Fruit fly (Drosophila melanogaster) whole organism, prepupa: ENCODE results near the gene Gdi.

Experiments
- Blimp-1 ChIP-seq: fragments of 200-800 bp; sonication (Bioruptor generic); optimal IDR thresholded peaks from 3 replicates; lab custom pipeline; 2017; ENCODE audit warnings: missing biosample characterization, missing genetic modification characterization, mild to moderate bottlenecking, moderate library complexity, missing genetic modification reagents
- CG10631 ChIP-seq: fragments of 200-800 bp; sonication (Bioruptor generic); optimal IDR thresholded peaks from 2 replicates; lab custom pipeline; 2016; ENCODE audit warnings: missing biosample characterization, missing genetic modification characterization
- CG10669 ChIP-seq: fragments of 200-800 bp; sonication (Bioruptor generic); optimal IDR thresholded peaks from 3 replicates; lab custom pipeline; 2018; ENCODE audit warnings: missing biosample characterization, mild to moderate bottlenecking, missing genetic modification characterization, moderate library complexity
- CG11902 ChIP-seq: fragments of 200-800 bp; sonication (Bioruptor generic); optimal IDR thresholded peaks from 3 replicates; lab custom pipeline; 2016; ENCODE audit warnings: missing biosample characterization, missing genetic modification characterization
- CG15336 ChIP-seq: fragments of 200-800 bp; sonication (Bioruptor generic); IDR thresholded peaks from 2 replicates; pipeline ENCODE4 v1.3.6; 2022; ENCODE audit warnings: missing biosample characterization, missing genetic modification characterization
- CG1621 ChIP-seq: fragments of 200-800 bp; sonication (Bioruptor generic); optimal IDR thresholded peaks from 3 replicates; lab custom pipeline; 2018; ENCODE audit warnings: missing biosample characterization, mild to moderate bottlenecking, missing genetic modification characterization
- CG16779 ChIP-seq: fragments of 200-800 bp; sonication (Bioruptor generic); optimal IDR thresholded peaks from 3 replicates; lab custom pipeline; 2017; ENCODE audit warnings: missing biosample characterization, mild to moderate bottlenecking, missing genetic modification characterization
- CG32006 ChIP-seq: fragments of 200-800 bp; sonication (Bioruptor generic); optimal IDR thresholded peaks from 3 replicates; lab custom pipeline; 2017; ENCODE audit warnings: missing biosample characterization, mild to moderate bottlenecking, missing genetic modification characterization
- CG3919 ChIP-seq: fragments of 200-800 bp; sonication (Bioruptor generic); optimal IDR thresholded peaks from 3 replicates; lab custom pipeline; 2016; ENCODE audit warnings: missing biosample characterization, missing genetic modification characterization
- CG4318 ChIP-seq: fragments of 200-800 bp; sonication (Bioruptor generic); optimal IDR thresholded peaks from 3 replicates; lab custom pipeline; 2017; ENCODE audit warnings: missing biosample characterization, mild to moderate bottlenecking, missing genetic modification characterization
- CG6163 ChIP-seq: fragments of 200-800 bp; sonication (Bioruptor generic); IDR thresholded peaks from 3 replicates; pipeline ENCODE4 v1.3.6; 2022; ENCODE audit warnings: missing biosample characterization, missing genetic modification characterization
- CG6276 ChIP-seq: fragments of 200-800 bp; sonication (Bioruptor generic); optimal IDR thresholded peaks from 2 replicates; lab custom pipeline; 2017; ENCODE audit warnings: missing biosample characterization, mild to moderate bottlenecking, missing genetic modification characterization
- CG6792 ChIP-seq: fragments of 200-800 bp; sonication (Bioruptor generic); optimal IDR thresholded peaks from 3 replicates; lab custom pipeline; 2016; ENCODE audit warnings: missing biosample characterization, missing genetic modification characterization
- CG6808 ChIP-seq: fragments of 200-800 bp; sonication (Bioruptor generic); optimal IDR thresholded peaks from 3 replicates; lab custom pipeline; 2017; ENCODE audit warnings: missing biosample characterization, missing genetic modification characterization, mild to moderate bottlenecking, moderate library complexity, missing genetic modification reagents
- CG6854 ChIP-seq: fragments of 200-800 bp; sonication (Bioruptor generic); optimal IDR thresholded peaks from 2 replicates; lab custom pipeline; 2017; ENCODE audit warnings: missing biosample characterization, mild to moderate bottlenecking, missing genetic modification characterization
- CG7368 ChIP-seq: fragments of 200-800 bp; sonication (Bioruptor generic); optimal IDR thresholded peaks from 3 replicates; lab custom pipeline; 2016; ENCODE audit warnings: missing biosample characterization, missing genetic modification characterization
- CG8119 ChIP-seq: fragments of 200-800 bp; sonication (Bioruptor generic); IDR thresholded peaks from 3 replicates; pipeline ENCODE4 v1.3.6; 2022; ENCODE audit warnings: missing biosample characterization, missing genetic modification characterization
- CG8319 ChIP-seq: fragments of 200-800 bp; sonication (Bioruptor generic); optimal IDR thresholded peaks from 3 replicates; lab custom pipeline; 2016; ENCODE audit warnings: missing biosample characterization, missing genetic modification characterization
- CG8632 ChIP-seq: fragments of 200-800 bp; sonication (Bioruptor generic); optimal IDR thresholded peaks from 3 replicates; lab custom pipeline; 2016; ENCODE audit warnings: missing biosample characterization, missing genetic modification characterization
- CG9139 ChIP-seq: fragments of 200-800 bp; sonication (Bioruptor generic); optimal IDR thresholded peaks from 3 replicates; lab custom pipeline; 2017; ENCODE audit warnings: missing biosample characterization, mild to moderate bottlenecking, missing genetic modification characterization
- Eip75B ChIP-seq: fragments of 200-800 bp; sonication (Bioruptor generic); optimal IDR thresholded peaks from 3 replicates; lab custom pipeline; 2016; ENCODE audit warnings: missing biosample characterization, missing genetic modification characterization
- Eip78C ChIP-seq: fragments of 200-800 bp; sonication (Bioruptor generic); peaks from one replicate; lab custom pipeline; 2016; ENCODE audit warnings: missing biosample characterization, missing genetic modification characterization
- Eip93F ChIP-seq: fragments of 200-800 bp; sonication (Bioruptor generic); optimal IDR thresholded peaks from 2 replicates; lab custom pipeline; 2016; ENCODE audit warnings: missing biosample characterization, mild to moderate bottlenecking, missing genetic modification characterization
- Ets21C ChIP-seq: fragments of 200-800 bp; sonication (Bioruptor generic); optimal IDR thresholded peaks from 3 replicates; lab custom pipeline; 2016; ENCODE audit warnings: missing biosample characterization, missing genetic modification characterization
- Gug ChIP-seq: fragments of 200-800 bp; sonication (Bioruptor generic); IDR thresholded peaks from 2 replicates; pipeline ENCODE4 v1.3.6; 2022; ENCODE audit warnings: missing biosample characterization, missing genetic modification characterization
- Hr38 ChIP-seq: sonication (Bioruptor generic); optimal IDR thresholded peaks from 2 replicates; lab custom pipeline; 2016; ENCODE audit warnings: missing biosample characterization, missing genetic modification characterization
- Hr4 ChIP-seq: fragments of 200-800 bp; sonication (Bioruptor generic); optimal IDR thresholded peaks from 3 replicates; lab custom pipeline; 2016; ENCODE audit warnings: missing biosample characterization, missing genetic modification characterization
- Lpt ChIP-seq: fragments of 200-800 bp; sonication (Bioruptor generic); optimal IDR thresholded peaks from 3 replicates; lab custom pipeline; 2016; ENCODE audit warnings: missing biosample characterization, missing genetic modification characterization
- Met ChIP-seq: fragments of 200-800 bp; sonication (Bioruptor generic); optimal IDR thresholded peaks from 3 replicates; lab custom pipeline; 2016; ENCODE audit warnings: missing biosample characterization, missing genetic modification characterization
- OdsH ChIP-seq: fragments of 200-800 bp; sonication (Bioruptor generic); optimal IDR thresholded peaks from 3 replicates; lab custom pipeline; 2016; ENCODE audit warnings: missing biosample characterization, missing genetic modification characterization
- Smox ChIP-seq: fragments of 200-800 bp; sonication (Bioruptor generic); optimal IDR thresholded peaks from 3 replicates; lab custom pipeline; 2016; ENCODE audit warnings: missing biosample characterization, missing genetic modification characterization
- Sox14 ChIP-seq: fragments of 200-800 bp; sonication (Bioruptor generic); optimal IDR thresholded peaks from 3 replicates; lab custom pipeline; 2016; ENCODE audit warnings: missing biosample characterization, missing genetic modification characterization
- Sox15 ChIP-seq: fragments of 200-800 bp; sonication (Bioruptor generic); optimal IDR thresholded peaks from 3 replicates; lab custom pipeline; 2016; ENCODE audit warnings: missing biosample characterization, missing genetic modification characterization
- achi ChIP-seq: fragments of 200-800 bp; sonication (Bioruptor generic); optimal IDR thresholded peaks from 3 replicates; lab custom pipeline; 2016; ENCODE audit warnings: missing biosample characterization, missing genetic modification characterization
- acj6 ChIP-seq: fragments of 200-800 bp; sonication (Bioruptor generic); optimal IDR thresholded peaks from 3 replicates; lab custom pipeline; 2016; ENCODE audit warnings: missing biosample characterization, missing genetic modification characterization
- cyc ChIP-seq: fragments of 200-800 bp; sonication (Bioruptor generic); optimal IDR thresholded peaks from 3 replicates; lab custom pipeline; 2016; ENCODE audit warnings: missing biosample characterization, missing genetic modification characterization
- dac ChIP-seq: fragments of 200-800 bp; sonication (Bioruptor generic); optimal IDR thresholded peaks from 2 replicates; lab custom pipeline; 2017; ENCODE audit warnings: missing biosample characterization, mild to moderate bottlenecking, missing genetic modification characterization
- dsx ChIP-seq: fragments of 200-800 bp; optimal IDR thresholded peaks from 3 replicates; lab custom pipeline; 2019; ENCODE audit warnings: missing biosample characterization, mild to moderate bottlenecking, missing genetic modification characterization, moderate library complexity; ENCODE audit not compliant: poor library complexity, severe bottlenecking
- eg ChIP-seq: fragments of 200-800 bp; sonication (Bioruptor generic); IDR thresholded peaks from 3 replicates; pipeline ENCODE4 v1.3.6; 2022; ENCODE audit warnings: missing biosample characterization, missing genetic modification characterization
- esn ChIP-seq: fragments of 200-800 bp; sonication (Bioruptor generic); optimal IDR thresholded peaks from 2 replicates; lab custom pipeline; 2016; ENCODE audit warnings: missing biosample characterization, mild to moderate bottlenecking, missing genetic modification characterization, moderate library complexity
- fd85E ChIP-seq: fragments of 200-800 bp; sonication (Bioruptor generic); optimal IDR thresholded peaks from 3 replicates; lab custom pipeline; 2016; ENCODE audit warnings: missing biosample characterization, missing genetic modification characterization
- fkh ChIP-seq: fragments of 200-800 bp; sonication (Bioruptor generic); optimal IDR thresholded peaks from 3 replicates; lab custom pipeline; 2017; ENCODE audit warnings: missing biosample characterization, mild to moderate bottlenecking, missing genetic modification characterization, moderate library complexity
- net ChIP-seq: fragments of 200-800 bp; sonication (Bioruptor generic); optimal IDR thresholded peaks from 3 replicates; lab custom pipeline; 2016; ENCODE audit warnings: missing biosample characterization, missing genetic modification characterization
- pdm3 ChIP-seq: fragments of 200-800 bp; sonication (Bioruptor generic); optimal IDR thresholded peaks from 3 replicates; lab custom pipeline; 2016; ENCODE audit warnings: missing biosample characterization, missing genetic modification characterization
- salr ChIP-seq, 2 experiments: fragments of 200-800 bp; sonication (Bioruptor generic); optimal IDR thresholded peaks; 3 replicates each; lab custom pipeline; 2016 to 2018; ENCODE audit warnings: missing biosample characterization in 2 of 2, missing genetic modification characterization in 2 of 2, mild to moderate bottlenecking in 1 of 2
- spab ChIP-seq: fragments of 200-800 bp; sonication (Bioruptor generic); optimal IDR thresholded peaks from 2 replicates; lab custom pipeline; 2017; ENCODE audit warnings: missing biosample characterization, mild to moderate bottlenecking, missing genetic modification characterization, missing genetic modification reagents
- ss ChIP-seq, 2 experiments: fragments of 200-800 bp; sonication (Bioruptor generic); optimal IDR thresholded peaks; 2 replicates in 1 of 2; 3 replicates in 1 of 2; lab custom pipeline; 2017 to 2018; ENCODE audit warnings: mild to moderate bottlenecking in 2 of 2, missing biosample characterization in 2 of 2, missing genetic modification characterization in 2 of 2, moderate library complexity in 1 of 2
- topi ChIP-seq: fragments of 200-800 bp; sonication (Bioruptor generic); optimal IDR thresholded peaks from 3 replicates; lab custom pipeline; 2016; ENCODE audit warnings: missing biosample characterization, missing genetic modification characterization
- vri ChIP-seq: fragments of 200-800 bp; sonication (Bioruptor generic); optimal IDR thresholded peaks from 3 replicates; lab custom pipeline; 2016; ENCODE audit warnings: missing biosample characterization, mild to moderate bottlenecking, missing genetic modification characterization

The Gdi gene

DNA sequence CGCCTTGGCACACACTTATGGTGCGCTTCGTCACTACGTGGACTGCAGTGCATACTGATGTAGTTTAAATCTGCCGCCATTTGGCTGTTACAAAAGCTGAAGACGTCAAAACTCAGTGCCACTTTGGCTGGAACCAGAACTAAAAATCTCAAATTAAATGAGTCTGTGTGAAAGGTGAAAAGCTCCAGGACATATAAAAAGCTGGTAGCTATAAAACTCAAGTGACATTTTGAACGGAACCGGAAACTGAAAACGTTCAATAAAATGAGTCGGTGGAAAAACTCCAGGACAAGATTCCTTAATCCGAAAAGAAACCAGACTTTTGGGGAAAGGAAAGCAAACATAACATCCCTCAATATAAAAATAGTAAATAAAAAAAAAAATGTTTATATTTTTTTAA, 3.9 kb downstream of the Gdi start (continued):
- peak; percentile 42 for TF ChIP-seq Met
- TF ChIP-seq ss (GFP tag; optimal IDR thresholded peaks at IDR 0.05; lab: Kevin White, UChicago), result peak; percentile 56 to 87
- TF ChIP-seq dsx (GFP tag; lab: Kevin White, UChicago), result peak; percentile 58
- no peak for TF ChIP-seq Lpt (GFP tag; lab: Kevin White, UChicago)
- no peak for TF ChIP-seq Ets21C (GFP tag; lab: Kevin White, UChicago)
- peak; percentile 19 for TF ChIP-seq OdsH
- no peak for TF ChIP-seq salr (GFP tag; optimal IDR thresholded peaks at IDR 0.05; lab: Kevin White, UChicago)
- TF ChIP-seq Smox, result peak; percentile 69
- no peak for TF ChIP-seq CG15336 (GFP tag; lab: Robert Waterston, UW)
- peak; percentile 84 for TF ChIP-seq net (GFP tag; lab: Kevin White, UChicago)
- peak; percentile 88 for TF ChIP-seq cyc
- TF ChIP-seq topi (GFP tag; lab: Kevin White, UChicago), result peak; percentile 87
- peak; percentile 91 for TF ChIP-seq CG6854 (GFP tag; lab: Kevin White, UChicago)
- TF ChIP-seq CG7368 (GFP tag; lab: Kevin White, UChicago), result peak; percentile 85
- no peak for TF ChIP-seq CG1621
- TF ChIP-seq Hr4, result peak; percentile 41
- TF ChIP-seq pdm3 (GFP tag; lab: Kevin White, UChicago), result peak; percentile 18
- TF ChIP-seq, all 60 proteins: peak for 46

DNA sequence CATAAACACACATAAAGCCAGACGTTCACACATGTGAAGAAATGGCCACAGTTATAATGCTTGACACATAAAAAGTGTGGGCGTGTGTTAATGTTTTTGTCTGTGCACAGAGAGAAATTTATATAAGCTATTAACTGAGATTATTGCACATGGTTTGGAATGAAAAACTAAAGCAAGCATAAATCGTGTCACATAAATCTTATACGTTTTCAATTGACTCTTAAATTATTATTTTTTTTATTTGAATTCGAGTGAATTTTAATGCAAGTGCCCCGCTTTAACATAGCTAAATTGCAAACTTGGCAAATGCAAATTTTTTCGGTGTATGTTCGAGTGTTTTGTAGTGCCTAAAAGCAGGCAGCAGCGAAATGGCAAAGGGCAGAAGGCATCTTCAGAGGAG, 7.2 kb downstream of the Gdi start:
- TF ChIP-seq Lpt (GFP tag; lab: Kevin White, UChicago) (no peak), acj6 (no peak), Gug (GFP tag; lab: Robert Waterston, UW) (no peak), Smox (peak; percentile 10), CG8319 (GFP tag; lab: Kevin White, UChicago) (no peak), CG6163 (GFP tag; lab: Robert Waterston, UW) (no peak), Eip93F (GFP tag; lab: Kevin White, UChicago) (no peak), cyc (peak; percentile 9), CG8632 (no peak), Ets21C (GFP tag; lab: Kevin White, UChicago) (no peak), fkh (GFP tag; lab: Kevin White, UChicago) (no peak), CG6792 (GFP tag; lab: Kevin White, UChicago) (no peak), Eip75B (GFP tag; lab: Kevin White, UChicago) (no peak), CG6854 (GFP tag; lab: Kevin White, UChicago) (no peak), CG15336 (GFP tag; lab: Robert Waterston, UW) (0 out of 2 replicates have a peak, but pooled peaks have one; percentile 23), CG10669 (GFP tag; lab: Kevin White, UChicago) (no peak), Eip78C (GFP tag; lab: Kevin White, UChicago) (peak; percentile 81), salr (GFP tag; optimal IDR thresholded peaks at IDR 0.05; lab: Kevin White, UChicago) (peak in 1 of 2 experiments; percentile 29), CG1621 (no peak), topi (GFP tag; lab: Kevin White, UChicago) (no peak), Sox15 (GFP tag; lab: Kevin White, UChicago) (no peak), CG10631 (GFP tag; lab: Kevin White, UChicago) (peak; percentile 29), CG11902 (GFP tag; lab: Kevin White, UChicago) (no peak), CG3919 (peak; percentile 32), CG6808 (GFP tag; lab: Kevin White, UChicago) (no peak), esn (GFP tag; lab: Kevin White, UChicago) (peak; percentile 4), CG7368 (GFP tag; lab: Kevin White, UChicago) (no peak), CG32006 (GFP tag; lab: Kevin White, UChicago) (peak; percentile 43), dac (no peak), CG6276 (GFP tag; lab: Kevin White, UChicago) (no peak), Blimp-1 (GFP tag; lab: Kevin White, UChicago) (no peak), CG9139 (GFP tag; lab: Kevin White, UChicago) (no peak), dsx (GFP tag; lab: Kevin White, UChicago) (no peak), fd85E (GFP tag; lab: Kevin White, UChicago) (no peak), eg (no peak), CG8119 (GFP tag; lab: Robert Waterston, UW) (no peak; the same call in 2 of the 3 replicates), vri (GFP tag; lab: Kevin White, UChicago) (no peak), Sox14 (GFP tag; lab: Kevin White, UChicago) (no peak), CG16779 (no peak), net (GFP tag; lab: Kevin White, UChicago) (no peak), Hr38 (GFP tag; lab: Kevin White, UChicago) (no peak), spab (GFP tag; lab: Kevin White, UChicago) (no peak), achi (GFP tag; lab: Kevin White, UChicago) (peak; percentile 3), CG4318 (no peak)
